Worm (Caenorhabditis elegans) whole organism, L2 larva: ENCODE measurements around the gene T27D12.1.

Experiments used
- F13H6.1 ChIP-seq: sonication (generic microtip); optimal IDR thresholded peaks from 2 replicates; lab custom pipeline; 2016; ENCODE audit warnings: missing genetic modification characterization, missing compliant biosample characterization
- crh-2 ChIP-seq: sonication (generic microtip); optimal IDR thresholded peaks from 2 replicates; lab custom pipeline; 2017; ENCODE audit warnings: missing biosample characterization, missing genetic modification characterization
- egl-27 ChIP-seq: sonication (generic microtip); optimal IDR thresholded peaks from 3 replicates; lab custom pipeline; 2017; ENCODE audit warnings: missing biosample characterization, missing genetic modification reagents, missing genetic modification characterization
- fos-1 ChIP-seq: fragments of 150-350 bp; optimal IDR thresholded peaks from 2 replicates; lab custom pipeline; 2014; ENCODE audit warnings: missing biosample characterization, missing genetic modification characterization
- mab-5 ChIP-seq: fragments of 150-350 bp; optimal IDR thresholded peaks from 2 replicates; lab custom pipeline; 2014; ENCODE audit warnings: missing biosample characterization, missing genetic modification characterization
- mdl-1 ChIP-seq, 2 experiments: fragments of 150-350 bp in 1 of 2; sonication (generic microtip) in 1 of 2; optimal IDR thresholded peaks; 2 replicates each; lab custom pipeline; 2017; ENCODE audit warnings: missing biosample characterization in 2 of 2, missing genetic modification characterization in 2 of 2
- nhr-10 ChIP-seq: sonication (generic microtip); optimal IDR thresholded peaks from 2 replicates; lab custom pipeline; 2017; ENCODE audit warnings: missing biosample characterization, missing genetic modification characterization
- nhr-12 ChIP-seq: fragments of 150-350 bp; optimal IDR thresholded peaks from 2 replicates; lab custom pipeline; 2014; ENCODE audit warnings: missing biosample characterization, missing genetic modification characterization
- nhr-25 ChIP-seq: fragments of 150-350 bp; sonication (generic microtip); optimal IDR thresholded peaks from 3 replicates; lab custom pipeline; 2014; ENCODE audit warnings: missing biosample characterization, missing genetic modification characterization
- sem-4 ChIP-seq: fragments of 150-350 bp; optimal IDR thresholded peaks from 2 replicates; lab custom pipeline; 2014; ENCODE audit warnings: missing biosample characterization, missing genetic modification reagents, missing genetic modification characterization
- snpc-4 ChIP-seq: fragments of 150-350 bp; optimal IDR thresholded peaks from 2 replicates; lab custom pipeline; 2014; ENCODE audit warnings: missing biosample characterization, missing genetic modification characterization
- unc-62 ChIP-seq: fragments of 150-350 bp; optimal IDR thresholded peaks from 2 replicates; lab custom pipeline; 2014; ENCODE audit warnings: missing biosample characterization, missing genetic modification reagents, missing genetic modification characterization

ce11 chrII:11856361-11856760 lies 13.9 kb downstream of the T27D12.1 start, which contains the start of gene clh-1:
- no peak for TF ChIP-seq mdl-1 (tag; optimal IDR thresholded peaks at IDR 0.05; lab: Kevin White, UChicago)
- no peak for TF ChIP-seq unc-62
- TF ChIP-seq F13H6.1 (tag; lab: Kevin White, UChicago) = no peak
- no peak for TF ChIP-seq nhr-10
- no peak for TF ChIP-seq crh-2 (tag; lab: Kevin White, UChicago)
- no peak for TF ChIP-seq egl-27 (tag; lab: Kevin White, UChicago)
- TF ChIP-seq fos-1 (tag; lab: Kevin White, UChicago) = no peak
- no peak for TF ChIP-seq nhr-12 (tag; lab: Kevin White, UChicago)
- TF ChIP-seq mab-5 (tag; lab: Kevin White, UChicago) = no peak
- no peak for TF ChIP-seq nhr-25 (tag; lab: Kevin White, UChicago)
- TF ChIP-seq snpc-4 (tag; lab: Kevin White, UChicago) = no peak
- TF ChIP-seq sem-4 = no peak
